Fruit fly (Drosophila melanogaster) whole organism, embryonic: ENCODE results near the gene CG34301.

Experiments
- Ada2b ChIP-seq: fragments of 200-800 bp; sonication (Bioruptor generic); IDR thresholded peaks from 2 replicates; pipeline ENCODE4 v1.3.6; 2022; ENCODE audit warnings: missing biosample characterization, missing genetic modification characterization
- B-H2 ChIP-seq: fragments of 200-800 bp; sonication (Bioruptor generic); optimal IDR thresholded peaks from 2 replicates; lab custom pipeline; 2018; ENCODE audit warnings: missing biosample characterization, mild to moderate bottlenecking, missing genetic modification characterization
- BEAF-32 ChIP-seq: fragments of 200-800 bp; sonication (Bioruptor generic); optimal IDR thresholded peaks from 3 replicates; lab custom pipeline; 2017; ENCODE audit warnings: missing biosample characterization, missing genetic modification characterization, mild to moderate bottlenecking, moderate library complexity, missing genetic modification reagents
- CG11504 ChIP-seq: fragments of 200-800 bp; sonication (Bioruptor generic); optimal IDR thresholded peaks from 3 replicates; lab custom pipeline; 2019; ENCODE audit warnings: missing biosample characterization, mild to moderate bottlenecking, missing genetic modification characterization, moderate library complexity
- CG12391 ChIP-seq: fragments of 200-800 bp; sonication (Bioruptor generic); optimal IDR thresholded peaks from 3 replicates; lab custom pipeline; 2018; ENCODE audit warnings: missing biosample characterization, mild to moderate bottlenecking, missing genetic modification characterization, moderate library complexity
- CG13287 ChIP-seq: fragments of 200-800 bp; sonication (Bioruptor generic); IDR thresholded peaks from 2 replicates; pipeline ENCODE4 v1.3.6; 2022; ENCODE audit warnings: missing biosample characterization, missing genetic modification characterization; ENCODE audit not compliant: partially characterized antibody
- CG14441 ChIP-seq: fragments of 200-800 bp; sonication (Bioruptor generic); IDR thresholded peaks from 2 replicates; pipeline ENCODE4 v1.3.6; 2022; ENCODE audit warnings: missing biosample characterization, missing genetic modification characterization
- CG15269 ChIP-seq: fragments of 200-800 bp; sonication (Bioruptor generic); optimal IDR thresholded peaks from 2 replicates; lab custom pipeline; 2018; ENCODE audit warnings: missing biosample characterization, mild to moderate bottlenecking, missing genetic modification characterization, moderate library complexity
- CG1647 ChIP-seq: fragments of 200-800 bp; sonication (Bioruptor generic); optimal IDR thresholded peaks from 3 replicates; lab custom pipeline; 2016; ENCODE audit warnings: missing biosample characterization, missing genetic modification characterization
- CG18011 ChIP-seq: fragments of 200-800 bp; sonication (Bioruptor generic); optimal IDR thresholded peaks from 2 replicates; lab custom pipeline; 2017; ENCODE audit warnings: missing biosample characterization, missing genetic modification characterization, mild to moderate bottlenecking, moderate library complexity, missing genotype
- CG1832 ChIP-seq: fragments of 200-800 bp; sonication (Bioruptor generic); optimal IDR thresholded peaks from 2 replicates; lab custom pipeline; 2017; ENCODE audit warnings: missing biosample characterization, mild to moderate bottlenecking, missing genetic modification characterization, inconsistent platforms
- CG31388 ChIP-seq: fragments of 200-800 bp; sonication (Bioruptor generic); optimal IDR thresholded peaks from 2 replicates; lab custom pipeline; 2016; ENCODE audit warnings: missing biosample characterization, missing genetic modification characterization
- CG34422 ChIP-seq: fragments of 200-800 bp; sonication (Bioruptor generic); IDR thresholded peaks from 3 replicates; pipeline ENCODE4 v1.3.6; 2022; ENCODE audit warnings: missing biosample characterization, missing genetic modification characterization
- CG4404 ChIP-seq: fragments of 200-800 bp; sonication (Bioruptor generic); IDR thresholded peaks from 2 replicates; pipeline ENCODE4 v1.3.6; 2022; ENCODE audit warnings: missing biosample characterization, missing genetic modification characterization
- CG5953 ChIP-seq: fragments of 200-800 bp; sonication (Bioruptor generic); IDR thresholded peaks from 2 replicates; pipeline ENCODE4 v1.3.6; 2022; ENCODE audit warnings: missing biosample characterization, missing genetic modification characterization
- CG6272 ChIP-seq: fragments of 200-800 bp; sonication (Bioruptor generic); IDR thresholded peaks from 2 replicates; pipeline ENCODE4 v1.3.6; 2022; ENCODE audit warnings: missing biosample characterization, missing genetic modification characterization
- CG7786 ChIP-seq: fragments of 200-800 bp; sonication (Bioruptor generic); optimal IDR thresholded peaks from 2 replicates; lab custom pipeline; 2016; ENCODE audit warnings: missing biosample characterization, missing genetic modification characterization
- CG8924 ChIP-seq: fragments of 200-800 bp; optimal IDR thresholded peaks from 3 replicates; lab custom pipeline; 2019; ENCODE audit warnings: missing biosample characterization, mild to moderate bottlenecking, missing genetic modification characterization, moderate library complexity
- CG9797 ChIP-seq: fragments of 200-800 bp; sonication (Bioruptor generic); optimal IDR thresholded peaks from 3 replicates; lab custom pipeline; 2018; ENCODE audit warnings: missing biosample characterization, mild to moderate bottlenecking, missing genetic modification characterization
- Dek ChIP-seq: fragments of 200-800 bp; sonication (Bioruptor generic); optimal IDR thresholded peaks from 3 replicates; lab custom pipeline; 2019; ENCODE audit warnings: missing biosample characterization, mild to moderate bottlenecking, missing genetic modification characterization, moderate library complexity
- Doc2 ChIP-seq: fragments of 200-800 bp; sonication (Bioruptor generic); IDR thresholded peaks from 2 replicates; pipeline ENCODE4 v1.3.6; 2022; ENCODE audit warnings: missing biosample characterization, missing genetic modification characterization
- HLH54F ChIP-seq: fragments of 200-800 bp; sonication (Bioruptor generic); optimal IDR thresholded peaks from 3 replicates; lab custom pipeline; 2016; ENCODE audit warnings: missing biosample characterization, missing genetic modification characterization
- Hr39 ChIP-seq: fragments of >200 bp; optimal IDR thresholded peaks from 2 replicates; lab custom pipeline; 2017
- Kr ChIP-seq: fragments of 200-800 bp; sonication (Bioruptor generic); optimal IDR thresholded peaks from 2 replicates; lab custom pipeline; 2017; ENCODE audit warnings: missing biosample characterization, mild to moderate bottlenecking, missing genetic modification characterization
- Mad ChIP-seq: fragments of 200-800 bp; sonication (Bioruptor generic); optimal IDR thresholded peaks from 2 replicates; lab custom pipeline; 2016; ENCODE audit warnings: missing biosample characterization, missing genetic modification characterization
- Max ChIP-seq: fragments of 200-800 bp; sonication (Bioruptor generic); optimal IDR thresholded peaks from 2 replicates; lab custom pipeline; 2016; ENCODE audit warnings: missing biosample characterization, mild to moderate bottlenecking, missing genetic modification characterization
- Med ChIP-seq: fragments of 200-800 bp; sonication (Bioruptor generic); peaks from one replicate; lab custom pipeline; 2016; ENCODE audit warnings: missing biosample characterization, missing genetic modification characterization, mild to moderate bottlenecking, inconsistent platforms, moderate library complexity
- Meics ChIP-seq: fragments of 200-800 bp; sonication (Bioruptor generic); optimal IDR thresholded peaks from 2 replicates; lab custom pipeline; 2017; ENCODE audit warnings: missing biosample characterization, mild to moderate bottlenecking, missing genetic modification characterization
- NFAT ChIP-seq: fragments of 200-800 bp; sonication (Bioruptor generic); IDR thresholded peaks from 2 replicates; pipeline ENCODE4 v1.3.6; 2022; ENCODE audit warnings: missing biosample characterization, missing genetic modification characterization
- Neu2 ChIP-seq: fragments of 200-800 bp; sonication (Bioruptor generic); optimal IDR thresholded peaks from 3 replicates; lab custom pipeline; 2016; ENCODE audit warnings: missing biosample characterization, missing genetic modification characterization, borderline replicate concordance
- PHDP ChIP-seq: fragments of 200-800 bp; sonication (Bioruptor generic); optimal IDR thresholded peaks from 3 replicates; lab custom pipeline; 2018; ENCODE audit warnings: missing biosample characterization, mild to moderate bottlenecking, missing genetic modification characterization, moderate library complexity
- Poxn ChIP-seq: fragments of 200-800 bp; sonication (Bioruptor generic); IDR thresholded peaks from 2 replicates; pipeline ENCODE4 v1.3.6; 2022; ENCODE audit warnings: missing biosample characterization, missing genetic modification characterization
- Six4 ChIP-seq: fragments of 200-800 bp; sonication (Bioruptor generic); optimal IDR thresholded peaks from 2 replicates; lab custom pipeline; 2016; ENCODE audit warnings: missing biosample characterization, missing genetic modification characterization
- Taf1 ChIP-seq: fragments of 200-800 bp; sonication (Bioruptor generic); IDR thresholded peaks from 2 replicates; pipeline ENCODE4 v1.3.6; 2022; ENCODE audit warnings: missing biosample characterization, missing genetic modification characterization
- al ChIP-seq: fragments of 200-800 bp; sonication (Bioruptor generic); IDR thresholded peaks from 2 replicates; pipeline ENCODE4 v1.3.6; 2022; ENCODE audit warnings: missing biosample characterization, missing genetic modification characterization
- br ChIP-seq: fragments of >200 bp; optimal IDR thresholded peaks from 2 replicates; lab custom pipeline; 2017
- bsh ChIP-seq, 2 experiments: fragments of 200-800 bp; sonication (Bioruptor generic); optimal IDR thresholded peaks; 2 replicates each; lab custom pipeline; 2017 to 2018; ENCODE audit warnings: mild to moderate bottlenecking in 2 of 2, missing biosample characterization in 2 of 2, missing genetic modification characterization in 2 of 2, moderate library complexity in 1 of 2
- chinmo ChIP-seq: fragments of 200-800 bp; sonication (Bioruptor generic); IDR thresholded peaks from 4 replicates; pipeline ENCODE4 v1.3.6; 2022; ENCODE audit warnings: missing biosample characterization, missing genetic modification characterization; ENCODE audit not compliant: partially characterized antibody
- dimm ChIP-seq: fragments of 200-800 bp; sonication (Bioruptor generic); IDR thresholded peaks from 2 replicates; pipeline ENCODE4 v1.3.6; 2022; ENCODE audit warnings: missing biosample characterization, missing genetic modification characterization
- fd64A ChIP-seq: fragments of 200-800 bp; sonication (Bioruptor generic); optimal IDR thresholded peaks from 3 replicates; lab custom pipeline; 2018; ENCODE audit warnings: missing biosample characterization, mild to moderate bottlenecking, missing genetic modification characterization
- hbn ChIP-seq: fragments of 200-800 bp; sonication (Bioruptor generic); IDR thresholded peaks from 2 replicates; pipeline ENCODE4 v1.3.6; 2022; ENCODE audit warnings: missing biosample characterization, missing genetic modification characterization; ENCODE audit not compliant: partially characterized antibody
- insv ChIP-seq, 2 experiments: fragments of 200-800 bp; sonication (Bioruptor generic); optimal IDR thresholded peaks; 3 replicates each; lab custom pipeline; 2016 to 2018; ENCODE audit warnings: missing biosample characterization in 2 of 2, missing genetic modification characterization in 2 of 2
- inv ChIP-seq: fragments of 200-800 bp; sonication (Bioruptor generic); IDR thresholded peaks from 2 replicates; pipeline ENCODE4 v1.3.6; 2022; ENCODE audit warnings: missing biosample characterization, missing genetic modification characterization; ENCODE audit not compliant: partially characterized antibody
- jumu ChIP-seq: fragments of 200-800 bp; sonication (Bioruptor generic); optimal IDR thresholded peaks from 3 replicates; lab custom pipeline; 2016; ENCODE audit warnings: missing biosample characterization, missing genetic modification characterization
- kah ChIP-seq: fragments of 200-800 bp; sonication (Bioruptor generic); optimal IDR thresholded peaks from 2 replicates; lab custom pipeline; 2018; ENCODE audit warnings: missing biosample characterization, mild to moderate bottlenecking, missing genetic modification characterization
- luna ChIP-seq: fragments of 200-800 bp; sonication (Bioruptor generic); optimal IDR thresholded peaks from 2 replicates; lab custom pipeline; 2016; ENCODE audit warnings: missing biosample characterization, missing genetic modification characterization
- maf-S ChIP-seq: fragments of 200-800 bp; sonication (Bioruptor generic); optimal IDR thresholded peaks from 2 replicates; lab custom pipeline; 2016; ENCODE audit warnings: missing biosample characterization, missing genetic modification characterization
- pzg ChIP-seq: fragments of 200-800 bp; sonication (Bioruptor generic); optimal IDR thresholded peaks from 3 replicates; lab custom pipeline; 2018; ENCODE audit warnings: missing biosample characterization, mild to moderate bottlenecking, missing genetic modification characterization, moderate library complexity
- ro ChIP-seq: fragments of 200-800 bp; sonication (Bioruptor generic); IDR thresholded peaks from 2 replicates; pipeline ENCODE4 v1.3.6; 2022; ENCODE audit warnings: missing biosample characterization, missing genetic modification characterization
- ttk ChIP-seq: fragments of 200-800 bp; sonication (Bioruptor generic); IDR thresholded peaks from 2 replicates; pipeline ENCODE4 v2.1.2; 2022; ENCODE audit warnings: missing biosample characterization, missing genetic modification characterization
- wek ChIP-seq: fragments of 200-800 bp; sonication (Bioruptor generic); optimal IDR thresholded peaks from 3 replicates; lab custom pipeline; 2018; ENCODE audit warnings: missing biosample characterization, mild to moderate bottlenecking, missing genetic modification characterization, moderate library complexity
- zen2 ChIP-seq: fragments of 200-800 bp; sonication (Bioruptor generic); IDR thresholded peaks from 3 replicates; pipeline ENCODE4 v1.3.6; 2022; ENCODE audit warnings: missing biosample characterization, missing genetic modification characterization; ENCODE audit not compliant: partially characterized antibody

The CG34301 gene

DNA sequence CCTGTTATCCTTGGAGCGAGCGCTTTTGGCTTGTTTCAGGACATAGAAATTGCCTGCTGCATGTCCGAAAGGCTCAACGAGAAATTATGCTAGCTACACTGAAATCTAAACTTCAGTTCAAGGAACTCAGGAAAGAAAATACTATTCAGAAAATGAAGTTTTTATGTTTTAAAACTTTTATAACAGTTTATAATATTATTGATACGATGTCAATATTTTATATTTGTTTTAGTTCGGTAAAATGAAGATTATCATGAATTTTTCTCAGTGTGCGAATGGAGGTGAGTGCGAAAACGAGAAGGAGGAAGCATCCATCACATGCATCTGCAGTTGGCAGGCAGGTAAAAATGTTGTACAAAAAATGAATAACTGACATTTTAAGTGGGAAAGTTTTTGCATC is 26.9 kb upstream of the CG34301 start (continued):
- TF ChIP-seq Max (GFP tag; lab: Kevin White, UChicago) (peak; percentile 65), CG1832 (GFP tag; lab: Kevin White, UChicago) (no peak), chinmo (no peak), kah (no peak), Taf1 (GFP tag; lab: Robert Waterston, UW) (no peak), ro (GFP tag; lab: Robert Waterston, UW) (no peak; the same call in 1 of the 2 replicates), CG14441 (GFP tag; lab: Robert Waterston, UW) (no peak), ttk (GFP tag; lab: Robert Waterston, UW) (no peak), CG1647 (GFP tag; lab: Kevin White, UChicago) (peak; percentile 23), hbn (GFP tag; lab: Robert Waterston, UW) (no peak), maf-S (GFP tag; lab: Kevin White, UChicago) (no peak), CG9797 (GFP tag; lab: Kevin White, UChicago) (no peak), CG12391 (tag; lab: Kevin White, UChicago) (peak; percentile 74), BEAF-32 (GFP tag; lab: Kevin White, UChicago) (no peak), PHDP (tag; lab: Kevin White, UChicago) (peak; percentile 76), Hr39 (lab: Kevin White, UChicago) (no peak), Six4 (GFP tag; lab: Kevin White, UChicago) (peak; percentile 56), CG4404 (peak; percentile 52), CG8924 (tag; lab: Kevin White, UChicago) (peak; percentile 71), CG13287 (no peak), CG34422 (GFP tag; lab: Robert Waterston, UW) (peak; percentile 56; the same call in 2 of the 3 replicates), CG18011 (GFP tag; lab: Kevin White, UChicago) (no peak), CG11504 (tag; lab: Kevin White, UChicago) (peak; percentile 79), Meics (peak; percentile 46), CG31388 (no peak), wek (GFP tag; lab: Kevin White, UChicago) (no peak), CG5953 (GFP tag; lab: Robert Waterston, UW) (no peak; the same call in 1 of the 2 replicates), CG6272 (GFP tag; lab: Robert Waterston, UW) (no peak), al (GFP tag; lab: Robert Waterston, UW) (0 out of 2 replicates have a peak, but pooled peaks have one; percentile 22), luna (GFP tag; lab: Kevin White, UChicago) (no peak), pzg (GFP tag; lab: Kevin White, UChicago) (no peak), NFAT (no peak), CG15269 (peak; percentile 43), zen2 (no peak), Doc2 (GFP tag; lab: Robert Waterston, UW) (no peak), HLH54F (GFP tag; lab: Kevin White, UChicago) (no peak), inv (no peak), Neu2 (GFP tag; lab: Kevin White, UChicago) (no peak), bsh (GFP tag; optimal IDR thresholded peaks at IDR 0.05; lab: Kevin White, UChicago) (peak in 1 of 2 experiments; percentile 75), jumu (GFP tag; lab: Kevin White, UChicago) (no peak), Mad (GFP tag; lab: Kevin White, UChicago) (peak; percentile 55), Poxn (GFP tag; lab: Robert Waterston, UW) (no peak), Ada2b (GFP tag; lab: Robert Waterston, UW) (peak; percentile 73), Dek (tag; lab: Kevin White, UChicago) (peak; percentile 37), CG7786 (GFP tag; lab: Kevin White, UChicago) (no peak), B-H2 (GFP tag; lab: Kevin White, UChicago) (no peak), Med (GFP tag; lab: Kevin White, UChicago) (peak; percentile 70), dimm (0 out of 2 replicates have a peak, but pooled peaks have one; percentile 28), Kr (GFP tag; lab: Kevin White, UChicago) (no peak), fd64A (GFP tag; lab: Kevin White, UChicago) (no peak), br (lab: Kevin White, UChicago) (no peak), insv (GFP tag; optimal IDR thresholded peaks at IDR 0.05; lab: Kevin White, UChicago) (no peak)
